Worm (Caenorhabditis elegans) whole organism, L2 larva: ENCODE results near the gene B0563.8.

Experiments
- C34F6.9 ChIP-seq: fragments of 150-350 bp; optimal IDR thresholded peaks from 2 replicates; lab custom pipeline; 2014; ENCODE audit warnings: missing biosample characterization, missing genetic modification characterization
- F13H6.1 ChIP-seq: sonication (generic microtip); optimal IDR thresholded peaks from 2 replicates; lab custom pipeline; 2016; ENCODE audit warnings: missing genetic modification characterization, missing compliant biosample characterization
- Y55F3AM.14 ChIP-seq: fragments of 200-800 bp; sonication (Bioruptor generic); optimal IDR thresholded peaks from 2 replicates; lab custom pipeline; 2018; ENCODE audit warnings: mild to moderate bottlenecking, missing genetic modification characterization, missing compliant biosample characterization
- ZK546.5 ChIP-seq: sonication (generic microtip); optimal IDR thresholded peaks from 2 replicates; lab custom pipeline; 2017; ENCODE audit warnings: missing biosample characterization, missing genetic modification characterization
- ama-1 ChIP-seq: fragments of 150-350 bp; optimal IDR thresholded peaks from 2 replicates; lab custom pipeline; 2018; ENCODE audit warnings: inconsistent platforms
- blmp-1 ChIP-seq: sonication (generic microtip); optimal IDR thresholded peaks from 2 replicates; lab custom pipeline; 2017; ENCODE audit warnings: missing genetic modification characterization, mild to moderate bottlenecking, missing compliant biosample characterization, antibody characterized with exemption, moderate library complexity; ENCODE audit not compliant: insufficient read depth
- ceh-82 ChIP-seq: fragments of 150-350 bp; optimal IDR thresholded peaks from 2 replicates; lab custom pipeline; 2014; ENCODE audit warnings: missing biosample characterization, missing genetic modification characterization
- crh-2 ChIP-seq: sonication (generic microtip); optimal IDR thresholded peaks from 2 replicates; lab custom pipeline; 2017; ENCODE audit warnings: missing biosample characterization, missing genetic modification characterization
- dmd-4 ChIP-seq: sonication (generic microtip); optimal IDR thresholded peaks from 2 replicates; lab custom pipeline; 2017; ENCODE audit warnings: missing biosample characterization, missing genetic modification characterization
- egl-27 ChIP-seq: sonication (generic microtip); optimal IDR thresholded peaks from 3 replicates; lab custom pipeline; 2017; ENCODE audit warnings: missing biosample characterization, missing genetic modification reagents, missing genetic modification characterization
- elt-1 ChIP-seq: fragments of 150-350 bp; optimal IDR thresholded peaks from 2 replicates; lab custom pipeline; 2014; ENCODE audit warnings: missing biosample characterization, missing genetic modification characterization
- elt-3 ChIP-seq: sonication (generic microtip); optimal IDR thresholded peaks from 2 replicates; lab custom pipeline; 2017; ENCODE audit warnings: missing biosample characterization, missing genetic modification characterization
- fos-1 ChIP-seq: fragments of 150-350 bp; optimal IDR thresholded peaks from 2 replicates; lab custom pipeline; 2014; ENCODE audit warnings: missing biosample characterization, missing genetic modification characterization
- gmeb-1 ChIP-seq: fragments of 150-350 bp; optimal IDR thresholded peaks from 2 replicates; lab custom pipeline; 2014; ENCODE audit warnings: missing biosample characterization, missing genetic modification characterization
- lin-11 ChIP-seq: fragments of 150-350 bp; sonication (generic microtip); optimal IDR thresholded peaks from 2 replicates; lab custom pipeline; 2014; ENCODE audit warnings: missing biosample characterization, missing genetic modification characterization, inconsistent platforms, mixed read lengths
- lin-13 ChIP-seq: fragments of 150-350 bp; optimal IDR thresholded peaks from 2 replicates; lab custom pipeline; 2014; ENCODE audit warnings: missing biosample characterization, missing genetic modification reagents, missing genetic modification characterization
- lin-39 ChIP-seq: fragments of 150-350 bp; optimal IDR thresholded peaks from 2 replicates; lab custom pipeline; 2014; ENCODE audit warnings: missing biosample characterization, missing genetic modification reagents, missing genetic modification characterization
- lsy-2 ChIP-seq, 2 experiments: fragments of 150-350 bp in 1 of 2; sonication (generic microtip) in 1 of 2; optimal IDR thresholded peaks; 2 replicates each; lab custom pipeline; 2014 to 2017; ENCODE audit warnings: missing biosample characterization in 2 of 2, missing genetic modification characterization in 2 of 2
- mab-5 ChIP-seq: fragments of 150-350 bp; optimal IDR thresholded peaks from 2 replicates; lab custom pipeline; 2014; ENCODE audit warnings: missing biosample characterization, missing genetic modification characterization
- nhr-10 ChIP-seq: sonication (generic microtip); optimal IDR thresholded peaks from 2 replicates; lab custom pipeline; 2017; ENCODE audit warnings: missing biosample characterization, missing genetic modification characterization
- nhr-129 ChIP-seq: fragments of 150-350 bp; optimal IDR thresholded peaks from 2 replicates; lab custom pipeline; 2014; ENCODE audit warnings: missing biosample characterization, missing genetic modification characterization
- nhr-21 ChIP-seq: fragments of 150-350 bp; optimal IDR thresholded peaks from 2 replicates; lab custom pipeline; 2014; ENCODE audit warnings: missing biosample characterization, missing genetic modification characterization
- nhr-23 ChIP-seq: fragments of 150-350 bp; optimal IDR thresholded peaks from 2 replicates; lab custom pipeline; 2014; ENCODE audit warnings: missing biosample characterization, missing genetic modification reagents, missing genetic modification characterization
- nhr-237 ChIP-seq: fragments of 150-350 bp; optimal IDR thresholded peaks from 2 replicates; lab custom pipeline; 2014; ENCODE audit warnings: missing biosample characterization, missing genetic modification characterization
- nhr-25 ChIP-seq: fragments of 150-350 bp; sonication (generic microtip); optimal IDR thresholded peaks from 3 replicates; lab custom pipeline; 2014; ENCODE audit warnings: missing biosample characterization, missing genetic modification characterization
- nhr-6 ChIP-seq: fragments of 150-350 bp; optimal IDR thresholded peaks from 2 replicates; lab custom pipeline; 2014; ENCODE audit warnings: missing biosample characterization, missing genetic modification characterization
- nhr-77 ChIP-seq: fragments of 150-350 bp; optimal IDR thresholded peaks from 2 replicates; lab custom pipeline; 2014; ENCODE audit warnings: missing biosample characterization, missing genetic modification characterization
- sem-4 ChIP-seq: fragments of 150-350 bp; optimal IDR thresholded peaks from 2 replicates; lab custom pipeline; 2014; ENCODE audit warnings: missing biosample characterization, missing genetic modification reagents, missing genetic modification characterization
- skn-1 ChIP-seq: sonication (generic microtip); optimal IDR thresholded peaks from 2 replicates; lab custom pipeline; 2017; ENCODE audit warnings: missing biosample characterization, missing genetic modification characterization
- sma-3 ChIP-seq: sonication (generic microtip); optimal IDR thresholded peaks from 2 replicates; lab custom pipeline; 2016; ENCODE audit warnings: missing genetic modification reagents, missing genetic modification characterization, missing compliant biosample characterization
- sma-9 ChIP-seq, 2 experiments: fragments of 150-350 bp in 1 of 2; sonication (generic microtip) in 1 of 2; optimal IDR thresholded peaks; 2 replicates each; lab custom pipeline; 2014 to 2016; ENCODE audit warnings: missing genetic modification characterization in 2 of 2, mild to moderate bottlenecking in 1 of 2, missing biosample characterization in 1 of 2, missing compliant biosample characterization in 1 of 2, missing genetic modification reagents in 1 of 2, moderate library complexity in 1 of 2
- snpc-4 ChIP-seq: fragments of 150-350 bp; optimal IDR thresholded peaks from 2 replicates; lab custom pipeline; 2014; ENCODE audit warnings: missing biosample characterization, missing genetic modification characterization
- unc-39 ChIP-seq: fragments of 150-350 bp; optimal IDR thresholded peaks from 2 replicates; lab custom pipeline; 2014; ENCODE audit warnings: missing biosample characterization, missing genetic modification characterization
- zag-1 ChIP-seq: fragments of 150-350 bp; optimal IDR thresholded peaks from 2 replicates; lab custom pipeline; 2014; ENCODE audit warnings: missing biosample characterization, missing genetic modification characterization
- ztf-1 ChIP-seq: fragments of 200-800 bp; sonication (Bioruptor generic); conservative IDR thresholded peaks from 2 replicates; pipeline ENCODE4 v1.3.6; 2022; ENCODE audit warnings: missing genetic modification characterization, missing compliant biosample characterization
- ztf-11 ChIP-seq: sonication (generic microtip); optimal IDR thresholded peaks from 2 replicates; lab custom pipeline; 2017; ENCODE audit warnings: missing biosample characterization, missing genetic modification characterization

The B0563.8 gene

DNA sequence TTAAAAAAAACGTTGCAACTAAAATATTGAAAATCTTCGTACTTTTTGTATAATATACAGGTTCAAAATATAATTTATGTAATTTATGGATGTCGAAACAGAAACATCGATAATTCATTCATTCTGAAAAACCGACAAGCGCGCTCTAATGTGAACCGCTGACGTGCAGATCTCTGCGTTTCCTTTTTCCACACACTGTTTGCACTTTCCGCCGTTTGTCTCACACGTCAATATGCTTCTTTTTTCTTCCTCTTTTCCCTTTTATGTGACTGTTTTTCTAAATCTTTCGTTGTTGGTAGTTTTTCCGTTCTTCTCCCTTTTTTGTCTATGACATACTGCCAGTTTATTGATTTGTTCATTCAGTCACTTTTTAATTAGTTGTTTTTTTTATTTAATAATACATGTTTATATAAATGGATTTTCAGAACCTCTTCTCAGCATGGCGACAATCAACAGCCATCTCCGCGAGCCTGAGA is 24.0 kb downstream of the B0563.8 start, which contains the start of gene tmbi-4:
TSS of gene tmbi-4 (plus strand) at position 426 of the 476 bp plus-strand sequence.
- TF ChIP-seq blmp-1 (tag; lab: Kevin White, UChicago) (peak; percentile 82), sma-3 (GFP tag; lab: Kevin White, UChicago) (peak; percentile 32), sma-9 (GFP tag; optimal IDR thresholded peaks at IDR 0.05; lab: Kevin White, UChicago) (peak; percentile 55), sma-9 (tag; optimal IDR thresholded peaks at IDR 0.05; lab: Kevin White, UChicago) (no peak), nhr-77 (tag; lab: Kevin White, UChicago) (no peak), lin-11 (tag; lab: Kevin White, UChicago) (no peak), lin-39 (no peak), Y55F3AM.14 (no peak), sem-4 (tag; lab: Kevin White, UChicago) (peak; percentile 27), nhr-23 (tag; lab: Kevin White, UChicago) (no peak), C34F6.9 (peak; percentile 71), mab-5 (tag; lab: Kevin White, UChicago) (peak; percentile 15), ceh-82 (tag; lab: Kevin White, UChicago) (no peak), egl-27 (tag; lab: Kevin White, UChicago) (no peak), ztf-11 (tag; lab: Kevin White, UChicago) (no peak), lsy-2 (tag; optimal IDR thresholded peaks at IDR 0.05; lab: Kevin White, UChicago) (peak in 1 of 2 experiments; percentile 69), ZK546.5 (tag; lab: Kevin White, UChicago) (no peak), nhr-25 (tag; lab: Kevin White, UChicago) (peak; percentile 34), nhr-129 (tag; lab: Kevin White, UChicago) (peak; percentile 71), nhr-21 (tag; lab: Kevin White, UChicago) (peak; percentile 26), crh-2 (peak; percentile 94), fos-1 (peak; percentile 65), F13H6.1 (tag; lab: Kevin White, UChicago) (peak; percentile 53), lin-13 (GFP tag; lab: Kevin White, UChicago) (peak; percentile 48), zag-1 (tag; lab: Kevin White, UChicago) (no peak)

DNA sequence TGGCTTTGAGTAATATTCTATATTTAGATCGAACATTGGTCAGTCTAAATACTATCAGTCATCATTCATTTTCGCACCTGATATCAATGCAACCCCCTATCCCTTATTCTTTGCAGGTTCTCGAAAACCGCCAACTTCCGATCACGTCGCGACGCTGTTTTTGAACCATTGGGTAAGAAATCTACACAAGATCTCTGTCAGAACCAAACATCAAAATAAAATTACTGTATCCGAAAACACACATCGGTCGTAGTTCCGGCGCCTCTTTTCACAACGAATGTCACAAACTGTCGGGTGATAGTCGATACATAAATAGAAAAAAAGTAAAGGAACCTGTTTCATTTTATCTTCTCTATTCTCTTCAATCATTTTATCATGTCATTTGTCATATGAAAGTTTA is 27.4 kb downstream of the B0563.8 start:
- TF ChIP-seq nhr-6 (tag; lab: Kevin White, UChicago) (no peak), egl-27 (tag; lab: Kevin White, UChicago) (no peak), skn-1 (tag; lab: Kevin White, UChicago) (no peak), mab-5 (tag; lab: Kevin White, UChicago) (no peak), nhr-21 (tag; lab: Kevin White, UChicago) (peak; percentile 62), nhr-129 (tag; lab: Kevin White, UChicago) (peak; percentile 5), fos-1 (peak; percentile 6), sma-9 (GFP tag; optimal IDR thresholded peaks at IDR 0.05; lab: Kevin White, UChicago) (peak; percentile 64), sma-9 (tag; optimal IDR thresholded peaks at IDR 0.05; lab: Kevin White, UChicago) (no peak), elt-1 (no peak), sma-3 (GFP tag; lab: Kevin White, UChicago) (peak; percentile 67)

DNA sequence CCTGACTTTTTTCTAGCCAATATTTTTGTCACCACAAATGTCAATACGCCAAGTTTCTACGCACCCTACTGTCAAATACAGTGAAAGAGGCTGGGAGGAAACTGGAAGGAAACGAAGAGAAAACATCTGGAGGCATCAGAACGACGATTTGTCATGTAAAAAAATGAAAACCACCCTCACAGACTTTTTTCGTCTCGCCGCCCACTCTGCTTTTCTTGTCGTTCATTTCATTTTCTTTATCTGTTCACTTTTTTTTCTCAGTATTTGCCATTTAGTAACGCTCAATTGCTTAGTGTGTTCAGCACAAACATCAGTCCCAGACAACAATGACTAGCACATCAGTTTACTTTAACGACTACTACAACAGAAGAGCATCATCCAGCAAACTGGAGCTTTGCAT is 28.5 kb downstream of the B0563.8 start, which contains the start of gene B0563.5:
TSS of gene B0563.5 (plus strand) at position 301 of the 400 bp plus-strand sequence.
- TF ChIP-seq snpc-4 (tag; lab: Kevin White, UChicago) (no peak), nhr-23 (tag; lab: Kevin White, UChicago) (no peak), F13H6.1 (tag; lab: Kevin White, UChicago) (no peak), nhr-237 (tag; lab: Kevin White, UChicago) (no peak), gmeb-1 (no peak), lin-11 (tag; lab: Kevin White, UChicago) (no peak), dmd-4 (tag; lab: Kevin White, UChicago) (no peak)

DNA sequence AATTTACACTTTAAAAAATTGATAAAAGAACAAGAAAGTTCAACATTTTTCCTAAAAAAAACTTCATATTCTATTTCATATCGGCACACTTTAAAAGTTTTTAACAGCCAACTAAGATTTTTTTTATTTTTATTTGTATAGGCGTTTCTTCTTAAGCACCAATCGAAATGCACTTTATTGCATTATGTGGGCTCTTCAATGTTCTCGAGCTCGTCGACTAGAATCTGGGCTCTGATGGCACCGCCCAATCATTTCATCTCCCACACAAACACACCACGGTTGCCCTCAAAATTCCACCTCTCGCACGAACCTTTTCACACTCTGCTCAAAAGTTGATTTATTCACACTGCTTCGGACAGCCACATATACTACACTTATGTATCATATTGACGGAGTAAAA is 36.9 kb downstream of the B0563.8 start, which contains the start of gene B0563.6:
TSS of gene B0563.6 (plus strand) at position 301 of the 400 bp plus-strand sequence.
- TF ChIP-seq fos-1 (no peak), C34F6.9 (no peak), elt-3 (tag; lab: Kevin White, UChicago) (no peak), nhr-237 (tag; lab: Kevin White, UChicago) (no peak), Y55F3AM.14 (no peak), unc-39 (tag; lab: Kevin White, UChicago) (no peak), ztf-1 (no peak), dmd-4 (tag; lab: Kevin White, UChicago) (no peak), nhr-21 (tag; lab: Kevin White, UChicago) (no peak), ama-1 (lab: Kevin White, UChicago) (no peak), nhr-10 (tag; lab: Kevin White, UChicago) (no peak), blmp-1 (tag; lab: Kevin White, UChicago) (no peak)
